Worm (Caenorhabditis elegans): ENCODE measurements around the gene cyp-34A9.

cyp-34A9 gene

ce11 chrV:3949723-3950122 is 20.6 kb downstream of the cyp-34A9 start, which contains the start of gene dach-1:
TSS of gene dach-1 (plus strand) at chrV:3950023.
- TF ChIP-seq unc-130 (GFP tag; optimal IDR thresholded peaks at IDR 0.05) (no peak), T26A8.4 (GFP tag; IDR thresholded peaks at IDR 0.05) (no peak), daf-16 (GFP tag; optimal IDR thresholded peaks at IDR 0.05) (no peak), daf-16 (tag; optimal IDR thresholded peaks at IDR 0.05) (peak; percentile 66), aha-1 (tag) (peak; percentile 65)

ce11 chrV:3945053-3945452 is 25.3 kb downstream of the cyp-34A9 start, which contains the start of gene cyp-35B3:
TSS of gene cyp-35B3 (plus strand) at chrV:3945353.
- no peak for TF ChIP-seq F26F4.8 (GFP tag; conservative IDR thresholded peaks at IDR 0.05)
- TF ChIP-seq ztf-11 (tag; optimal IDR thresholded peaks at IDR 0.05), result no peak
- TF ChIP-seq dmd-6 (GFP tag; IDR thresholded peaks at IDR 0.05), result no peak
- TF ChIP-seq unc-130 (GFP tag; optimal IDR thresholded peaks at IDR 0.05), result no peak
- no peak for TF ChIP-seq nhr-48 (tag; optimal IDR thresholded peaks at IDR 0.05)
- TF ChIP-seq ZK337.2 (GFP tag; IDR thresholded peaks at IDR 0.05), result no peak
- TF ChIP-seq ztf-7 (tag; optimal IDR thresholded peaks at IDR 0.05), result no peak
- TF ChIP-seq Y105C5A.15 (GFP tag; IDR thresholded peaks at IDR 0.05), result no peak
- no peak for TF ChIP-seq egl-43 (GFP tag; IDR thresholded peaks at IDR 0.05)
- TF ChIP-seq zag-1 (tag; optimal IDR thresholded peaks at IDR 0.05), result no peak
- TF ChIP-seq dve-1 (tag; optimal IDR thresholded peaks at IDR 0.05; ENCODE audit: insufficient read depth), result no peak
- TF ChIP-seq dpl-1 (GFP tag; optimal IDR thresholded peaks at IDR 0.05), result no peak
- no peak for TF ChIP-seq fkh-10 (GFP tag; optimal IDR thresholded peaks at IDR 0.05)
- no peak for TF ChIP-seq T20F7.1 (GFP tag; optimal IDR thresholded peaks at IDR 0.05)

- TF ChIP-seq aha-1 (tag), result peak; percentile 97
- TF ChIP-seq mdt-29 (GFP tag; IDR thresholded peaks at IDR 0.05), result no peak
These were observed 27.0 kb downstream of the cyp-34A9 start for ce11 chrV:3943364-3943763.

- TF ChIP-seq nhr-28 (tag; optimal IDR thresholded peaks at IDR 0.05) (peak; percentile 34), lin-13 (GFP tag; optimal IDR thresholded peaks at IDR 0.05) (no peak), daf-19 (GFP tag; conservative IDR thresholded peaks at IDR 0.05) (no peak)
These were observed 28.5 kb downstream of the cyp-34A9 start, which contains the start of gene cyp-35B2 for ce11 chrV:3941860-3942259. TSS of gene cyp-35B2 (plus strand) at chrV:3942160.

ce11 chrV:3938789-3939188 is 31.6 kb downstream of the cyp-34A9 start, which contains the start of gene cyp-35B1:
TSS of gene cyp-35B1 (plus strand) at chrV:3939032.
- TF ChIP-seq daf-16 (GFP tag; optimal IDR thresholded peaks at IDR 0.05), result no peak
- TF ChIP-seq daf-16 (tag; optimal IDR thresholded peaks at IDR 0.05), result peak; percentile 68
- TF ChIP-seq nhr-28 (tag; optimal IDR thresholded peaks at IDR 0.05), result peak; percentile 92
- no peak for TF ChIP-seq saeg-2 (GFP tag; IDR thresholded peaks at IDR 0.05)

ce11 chrV:3935892-3936478 is 34.4 kb downstream of the cyp-34A9 start, which contains the start of gene cyp-35A5:
TSS of gene cyp-35A5 (plus strand) at chrV:3936326.
- TF ChIP-seq fkh-10 (GFP tag; optimal IDR thresholded peaks at IDR 0.05) (no peak), pha-4 (GFP tag; IDR thresholded peaks at IDR 0.05) (no peak), pha-4 (tag; optimal IDR thresholded peaks at IDR 0.05) (no peak), dmd-6 (GFP tag; IDR thresholded peaks at IDR 0.05) (0 out of 2 replicates have a peak, but pooled peaks have one; percentile 34), nhr-28 (tag; optimal IDR thresholded peaks at IDR 0.05) (peak; percentile 86), F37D6.2 (tag; optimal IDR thresholded peaks at IDR 0.05) (no peak), zfp-3 (GFP tag; conservative IDR thresholded peaks at IDR 0.05) (no peak), pqm-1 (tag; optimal IDR thresholded peaks at IDR 0.05) (peak; percentile 7), ctbp-1 (GFP tag; IDR thresholded peaks at IDR 0.05) (no peak)

ce11 chrV:3931326-3931725 is 39.0 kb downstream of the cyp-34A9 start, which contains the start of gene srx-63:
TSS of gene srx-63 (plus strand) at chrV:3931626.
- TF ChIP-seq hlh-30 (tag; optimal IDR thresholded peaks at IDR 0.05; ENCODE audit: insufficient read depth), result no peak
- TF ChIP-seq ama-1 (optimal IDR thresholded peaks at IDR 0.05), result no peak
- TF ChIP-seq ces-1 (GFP tag; optimal IDR thresholded peaks at IDR 0.05), result no peak
- no peak for TF ChIP-seq hlh-11 (tag; optimal IDR thresholded peaks at IDR 0.05)
- no peak for TF ChIP-seq snpc-4 (tag; optimal IDR thresholded peaks at IDR 0.05)
- no peak for TF ChIP-seq cey-2 (tag; optimal IDR thresholded peaks at IDR 0.05; ENCODE audit: borderline replicate concordance, insufficient read depth)
- no peak for TF ChIP-seq zfp-3 (GFP tag; conservative IDR thresholded peaks at IDR 0.05)
- no peak for TF ChIP-seq egl-43 (GFP tag; IDR thresholded peaks at IDR 0.05)
- no peak for TF ChIP-seq madf-5 (GFP tag; IDR thresholded peaks at IDR 0.05)
- TF ChIP-seq pqm-1 (tag; optimal IDR thresholded peaks at IDR 0.05), result no peak

Data from whole organism, L4 larva.